Fruit fly (Drosophila melanogaster): Measurements from ENCODE around the gene RpS10a.

Gene RpS10a

DNA sequence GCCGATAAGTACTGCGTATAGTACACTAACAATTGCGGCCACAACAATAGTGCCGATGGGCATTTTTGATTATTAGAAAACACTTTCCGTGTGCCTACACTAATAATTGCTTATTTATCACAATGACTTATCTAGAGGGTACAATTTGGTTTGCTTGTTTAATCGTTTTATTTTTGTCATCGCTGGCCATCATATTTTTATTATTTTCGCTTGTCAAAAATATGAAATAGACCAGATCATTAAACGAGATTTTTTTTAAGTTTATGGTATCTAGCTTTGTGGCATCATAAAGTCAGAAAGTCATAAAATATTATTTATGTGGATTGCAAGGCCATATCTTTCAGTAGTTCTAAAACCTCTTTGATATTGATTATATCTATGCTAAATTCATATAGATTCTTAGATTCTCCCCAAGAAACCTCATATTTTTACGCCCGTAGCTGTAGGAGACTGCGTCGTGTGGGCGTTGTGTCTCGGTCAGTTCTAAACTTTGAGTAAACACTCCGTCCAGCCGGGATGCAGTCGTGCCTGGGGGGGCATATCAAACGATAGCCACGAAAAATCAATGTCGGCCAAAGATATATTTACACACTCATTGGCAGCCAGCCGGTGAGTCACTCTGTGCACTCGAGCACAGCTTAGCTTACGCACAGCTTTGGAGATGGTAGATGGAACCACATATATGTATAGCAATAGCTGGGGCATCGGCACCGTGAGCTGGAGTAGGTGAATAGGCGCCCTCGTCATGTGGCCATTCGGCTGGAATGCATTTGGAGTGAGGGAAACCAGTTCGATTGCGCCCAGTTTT lies 47.7 kb upstream of the RpS10a start (continued):
- TF ChIP-seq CG14965 (GFP tag; optimal IDR thresholded peaks at IDR 0.05; ENCODE audit: borderline replicate concordance) (no peak), bsh (GFP tag; optimal IDR thresholded peaks at IDR 0.05) (peak; percentile 12 to 54), exex (tag; optimal IDR thresholded peaks at IDR 0.05) (peak; percentile 21), Myb (GFP tag; optimal IDR thresholded peaks at IDR 0.05) (peak; percentile 15), chif (GFP tag; optimal IDR thresholded peaks at IDR 0.05) (peak in 1 of 2 experiments; percentile 25), CG4424 (GFP tag; optimal IDR thresholded peaks at IDR 0.05) (peak; percentile 40), zf30C (GFP tag; optimal IDR thresholded peaks at IDR 0.05) (no peak), unpg (GFP tag; optimal IDR thresholded peaks at IDR 0.05) (peak; percentile 56), CG15696 (tag; optimal IDR thresholded peaks at IDR 0.05) (no peak), CG31441 (GFP tag; IDR thresholded peaks at IDR 0.05) (peak; percentile 69), CG7372 (GFP tag; IDR thresholded peaks at IDR 0.05) (no peak), H15 (GFP tag; IDR thresholded peaks at IDR 0.05) (no peak), CG10979 (tag; optimal IDR thresholded peaks at IDR 0.05) (peak; percentile 62), ewg (GFP tag; optimal IDR thresholded peaks at IDR 0.05) (no peak), CG10209 (GFP tag; optimal IDR thresholded peaks at IDR 0.05) (peak; percentile 19), CG2712 (tag; optimal IDR thresholded peaks at IDR 0.05) (peak; percentile 46), ftz-f1 (GFP tag; optimal IDR thresholded peaks at IDR 0.05) (no peak), stc (GFP tag; IDR thresholded peaks at IDR 0.05) (no peak), Kr (GFP tag; optimal IDR thresholded peaks at IDR 0.05) (no peak), CG3281 (GFP tag; optimal IDR thresholded peaks at IDR 0.05) (peak; percentile 1), wek (GFP tag; optimal IDR thresholded peaks at IDR 0.05) (no peak), Atf3 (GFP tag; optimal IDR thresholded peaks at IDR 0.05) (no peak), tna (GFP tag; IDR thresholded peaks at IDR 0.05; ENCODE audit: partially characterized antibody) (no peak), Abd-B (GFP tag; optimal IDR thresholded peaks at IDR 0.05) (no peak), gcm2 (GFP tag; optimal IDR thresholded peaks at IDR 0.05) (no peak), Dek (tag; optimal IDR thresholded peaks at IDR 0.05) (no peak), CkIIα-i1 (GFP tag; IDR thresholded peaks at IDR 0.05) (no peak), dmrt11E (tag; optimal IDR thresholded peaks at IDR 0.05) (peak; percentile 2), usp (GFP tag; optimal IDR thresholded peaks at IDR 0.05) (no peak), MESR4 (GFP tag; optimal IDR thresholded peaks at IDR 0.05) (no peak), B-H1 (GFP tag; IDR thresholded peaks at IDR 0.05) (no peak), Hr3 (GFP tag; optimal IDR thresholded peaks at IDR 0.05) (no peak), so (GFP tag; IDR thresholded peaks at IDR 0.05) (peak; percentile 45; the same call in 1 of the 3 replicates), CG12659 (GFP tag; optimal IDR thresholded peaks at IDR 0.05) (peak; percentile 11), CG7556 (GFP tag; optimal IDR thresholded peaks at IDR 0.05) (peak; percentile 53), CG15269 (tag; optimal IDR thresholded peaks at IDR 0.05) (peak; percentile 28), dpn (GFP tag; optimal IDR thresholded peaks at IDR 0.05) (peak in 1 of 2 experiments; percentile 25), ara (GFP tag; IDR thresholded peaks at IDR 0.05) (no peak), sens (GFP tag) (peak; percentile 82), CG6791 (GFP tag; IDR thresholded peaks at IDR 0.05; ENCODE audit: partially characterized antibody) (no peak), az2 (GFP tag; optimal IDR thresholded peaks at IDR 0.05) (peak; percentile 2), CG2120 (GFP tag; optimal IDR thresholded peaks at IDR 0.05) (peak; percentile 57), Adf1 (GFP tag; IDR thresholded peaks at IDR 0.05) (no peak), fd3F (GFP tag; optimal IDR thresholded peaks at IDR 0.05) (no peak), CG12769 (tag; optimal IDR thresholded peaks at IDR 0.05) (no peak), TFAM (GFP tag; optimal IDR thresholded peaks at IDR 0.05) (no peak), CG18262 (tag; optimal IDR thresholded peaks at IDR 0.05) (peak; percentile 60), fd64A (GFP tag; optimal IDR thresholded peaks at IDR 0.05) (no peak), Sry-δ (GFP tag; optimal IDR thresholded peaks at IDR 0.05) (no peak)
